Worm (Caenorhabditis elegans) whole organism, L2 larva: ENCODE measurements around the gene tyr-2.

Source experiments
- F13H6.1 ChIP-seq: sonication (generic microtip); optimal IDR thresholded peaks from 2 replicates; lab custom pipeline; 2016; ENCODE audit warnings: missing genetic modification characterization, missing compliant biosample characterization
- R02D3.7 ChIP-seq: fragments of 150-350 bp; optimal IDR thresholded peaks from 2 replicates; lab custom pipeline; 2014; ENCODE audit warnings: missing biosample characterization, missing genetic modification characterization
- Y55F3AM.14 ChIP-seq: fragments of 200-800 bp; sonication (Bioruptor generic); optimal IDR thresholded peaks from 2 replicates; lab custom pipeline; 2018; ENCODE audit warnings: mild to moderate bottlenecking, missing genetic modification characterization, missing compliant biosample characterization
- alr-1 ChIP-seq: fragments of 150-350 bp; optimal IDR thresholded peaks from 2 replicates; lab custom pipeline; 2014; ENCODE audit warnings: missing biosample characterization, missing genetic modification characterization
- aly-2 ChIP-seq: fragments of 150-350 bp; optimal IDR thresholded peaks from 2 replicates; lab custom pipeline; 2014; ENCODE audit warnings: missing biosample characterization, missing genetic modification characterization
- ama-1 ChIP-seq: fragments of 150-350 bp; optimal IDR thresholded peaks from 2 replicates; lab custom pipeline; 2018; ENCODE audit warnings: inconsistent platforms
- blmp-1 ChIP-seq: sonication (generic microtip); optimal IDR thresholded peaks from 2 replicates; lab custom pipeline; 2017; ENCODE audit warnings: missing genetic modification characterization, mild to moderate bottlenecking, missing compliant biosample characterization, antibody characterized with exemption, moderate library complexity; ENCODE audit not compliant: insufficient read depth
- ceh-82 ChIP-seq: fragments of 150-350 bp; optimal IDR thresholded peaks from 2 replicates; lab custom pipeline; 2014; ENCODE audit warnings: missing biosample characterization, missing genetic modification characterization
- crh-2 ChIP-seq: sonication (generic microtip); optimal IDR thresholded peaks from 2 replicates; lab custom pipeline; 2017; ENCODE audit warnings: missing biosample characterization, missing genetic modification characterization
- dmd-4 ChIP-seq: sonication (generic microtip); optimal IDR thresholded peaks from 2 replicates; lab custom pipeline; 2017; ENCODE audit warnings: missing biosample characterization, missing genetic modification characterization
- egl-27 ChIP-seq: sonication (generic microtip); optimal IDR thresholded peaks from 3 replicates; lab custom pipeline; 2017; ENCODE audit warnings: missing biosample characterization, missing genetic modification reagents, missing genetic modification characterization
- elt-1 ChIP-seq: fragments of 150-350 bp; optimal IDR thresholded peaks from 2 replicates; lab custom pipeline; 2014; ENCODE audit warnings: missing biosample characterization, missing genetic modification characterization
- elt-3 ChIP-seq: sonication (generic microtip); optimal IDR thresholded peaks from 2 replicates; lab custom pipeline; 2017; ENCODE audit warnings: missing biosample characterization, missing genetic modification characterization
- fos-1 ChIP-seq: fragments of 150-350 bp; optimal IDR thresholded peaks from 2 replicates; lab custom pipeline; 2014; ENCODE audit warnings: missing biosample characterization, missing genetic modification characterization
- gmeb-1 ChIP-seq: fragments of 150-350 bp; optimal IDR thresholded peaks from 2 replicates; lab custom pipeline; 2014; ENCODE audit warnings: missing biosample characterization, missing genetic modification characterization
- lin-11 ChIP-seq: fragments of 150-350 bp; sonication (generic microtip); optimal IDR thresholded peaks from 2 replicates; lab custom pipeline; 2014; ENCODE audit warnings: missing biosample characterization, missing genetic modification characterization, inconsistent platforms, mixed read lengths
- lin-39 ChIP-seq: fragments of 150-350 bp; optimal IDR thresholded peaks from 2 replicates; lab custom pipeline; 2014; ENCODE audit warnings: missing biosample characterization, missing genetic modification reagents, missing genetic modification characterization
- mdl-1 ChIP-seq, 2 experiments: fragments of 150-350 bp in 1 of 2; sonication (generic microtip) in 1 of 2; optimal IDR thresholded peaks; 2 replicates each; lab custom pipeline; 2017; ENCODE audit warnings: missing biosample characterization in 2 of 2, missing genetic modification characterization in 2 of 2
- nhr-12 ChIP-seq: fragments of 150-350 bp; optimal IDR thresholded peaks from 2 replicates; lab custom pipeline; 2014; ENCODE audit warnings: missing biosample characterization, missing genetic modification characterization
- nhr-129 ChIP-seq: fragments of 150-350 bp; optimal IDR thresholded peaks from 2 replicates; lab custom pipeline; 2014; ENCODE audit warnings: missing biosample characterization, missing genetic modification characterization
- nhr-21 ChIP-seq: fragments of 150-350 bp; optimal IDR thresholded peaks from 2 replicates; lab custom pipeline; 2014; ENCODE audit warnings: missing biosample characterization, missing genetic modification characterization
- nhr-23 ChIP-seq: fragments of 150-350 bp; optimal IDR thresholded peaks from 2 replicates; lab custom pipeline; 2014; ENCODE audit warnings: missing biosample characterization, missing genetic modification reagents, missing genetic modification characterization
- nhr-6 ChIP-seq: fragments of 150-350 bp; optimal IDR thresholded peaks from 2 replicates; lab custom pipeline; 2014; ENCODE audit warnings: missing biosample characterization, missing genetic modification characterization
- nhr-77 ChIP-seq: fragments of 150-350 bp; optimal IDR thresholded peaks from 2 replicates; lab custom pipeline; 2014; ENCODE audit warnings: missing biosample characterization, missing genetic modification characterization
- peb-1 ChIP-seq: fragments of 150-350 bp; optimal IDR thresholded peaks from 2 replicates; lab custom pipeline; 2014; ENCODE audit warnings: missing biosample characterization, missing genetic modification characterization
- sem-4 ChIP-seq: fragments of 150-350 bp; optimal IDR thresholded peaks from 2 replicates; lab custom pipeline; 2014; ENCODE audit warnings: missing biosample characterization, missing genetic modification reagents, missing genetic modification characterization
- skn-1 ChIP-seq: sonication (generic microtip); optimal IDR thresholded peaks from 2 replicates; lab custom pipeline; 2017; ENCODE audit warnings: missing biosample characterization, missing genetic modification characterization
- sma-3 ChIP-seq: sonication (generic microtip); optimal IDR thresholded peaks from 2 replicates; lab custom pipeline; 2016; ENCODE audit warnings: missing genetic modification reagents, missing genetic modification characterization, missing compliant biosample characterization
- sma-9 ChIP-seq, 2 experiments: fragments of 150-350 bp in 1 of 2; sonication (generic microtip) in 1 of 2; optimal IDR thresholded peaks; 2 replicates each; lab custom pipeline; 2014 to 2016; ENCODE audit warnings: missing genetic modification characterization in 2 of 2, mild to moderate bottlenecking in 1 of 2, missing biosample characterization in 1 of 2, missing compliant biosample characterization in 1 of 2, missing genetic modification reagents in 1 of 2, moderate library complexity in 1 of 2
- snpc-4 ChIP-seq: fragments of 150-350 bp; optimal IDR thresholded peaks from 2 replicates; lab custom pipeline; 2014; ENCODE audit warnings: missing biosample characterization, missing genetic modification characterization
- unc-39 ChIP-seq: fragments of 150-350 bp; optimal IDR thresholded peaks from 2 replicates; lab custom pipeline; 2014; ENCODE audit warnings: missing biosample characterization, missing genetic modification characterization
- unc-62 ChIP-seq: fragments of 150-350 bp; optimal IDR thresholded peaks from 2 replicates; lab custom pipeline; 2014; ENCODE audit warnings: missing biosample characterization, missing genetic modification reagents, missing genetic modification characterization
- zag-1 ChIP-seq: fragments of 150-350 bp; optimal IDR thresholded peaks from 2 replicates; lab custom pipeline; 2014; ENCODE audit warnings: missing biosample characterization, missing genetic modification characterization
- ztf-1 ChIP-seq: fragments of 200-800 bp; sonication (Bioruptor generic); conservative IDR thresholded peaks from 2 replicates; pipeline ENCODE4 v1.3.6; 2022; ENCODE audit warnings: missing genetic modification characterization, missing compliant biosample characterization
- ztf-11 ChIP-seq: sonication (generic microtip); optimal IDR thresholded peaks from 2 replicates; lab custom pipeline; 2017; ENCODE audit warnings: missing biosample characterization, missing genetic modification characterization
- ztf-4 ChIP-seq: fragments of 150-350 bp; optimal IDR thresholded peaks from 2 replicates; lab custom pipeline; 2014; ENCODE audit warnings: missing biosample characterization, missing genetic modification characterization

The tyr-2 gene

ce11 chrIII:13722387-13723122 is 21.5 kb upstream of the tyr-2 start:
- TF ChIP-seq nhr-12 (tag; lab: Kevin White, UChicago) (no peak), ztf-4 (tag; lab: Kevin White, UChicago) (no peak), nhr-77 (tag; lab: Kevin White, UChicago) (no peak), peb-1 (tag; lab: Kevin White, UChicago) (no peak), lin-39 (tag; lab: Kevin White, UChicago) (no peak), R02D3.7 (tag; lab: Kevin White, UChicago) (no peak), fos-1 (tag; lab: Kevin White, UChicago) (no peak), elt-1 (tag; lab: Kevin White, UChicago) (no peak), skn-1 (tag; lab: Kevin White, UChicago) (no peak), crh-2 (tag; lab: Kevin White, UChicago) (no peak), ama-1 (no peak), mdl-1 (tag; optimal IDR thresholded peaks at IDR 0.05; lab: Kevin White, UChicago) (no peak), elt-3 (tag; lab: Kevin White, UChicago) (no peak), sem-4 (tag; lab: Kevin White, UChicago) (no peak), dmd-4 (tag; lab: Kevin White, UChicago) (no peak), snpc-4 (tag; lab: Kevin White, UChicago) (no peak), sma-9 (GFP tag; optimal IDR thresholded peaks at IDR 0.05; lab: Kevin White, UChicago) (no peak), sma-9 (tag; optimal IDR thresholded peaks at IDR 0.05; lab: Kevin White, UChicago) (no peak), egl-27 (no peak)

- TF ChIP-seq elt-1 (tag; lab: Kevin White, UChicago) (no peak), nhr-6 (tag; lab: Kevin White, UChicago) (no peak), unc-62 (GFP tag; lab: Kevin White, UChicago) (no peak), gmeb-1 (tag; lab: Kevin White, UChicago) (no peak), zag-1 (tag; lab: Kevin White, UChicago) (no peak), unc-39 (tag; lab: Kevin White, UChicago) (no peak), lin-11 (no peak), ztf-4 (tag; lab: Kevin White, UChicago) (no peak), sem-4 (tag; lab: Kevin White, UChicago) (no peak), ama-1 (no peak), aly-2 (tag; lab: Kevin White, UChicago) (no peak)
Measured at ce11 chrIII:13724018-13724892, 19.8 kb upstream of the tyr-2 start.

ce11 chrIII:13729760-13730159 is 14.3 kb upstream of the tyr-2 start:
- TF ChIP-seq F13H6.1 (tag; lab: Kevin White, UChicago) (no peak), nhr-129 (no peak), ztf-1 (GFP tag; lab: Robert Waterston, UW) (no peak), blmp-1 (no peak), ceh-82 (no peak), unc-62 (GFP tag; lab: Kevin White, UChicago) (no peak), zag-1 (tag; lab: Kevin White, UChicago) (no peak), sma-3 (GFP tag; lab: Kevin White, UChicago) (no peak), nhr-12 (tag; lab: Kevin White, UChicago) (no peak), fos-1 (tag; lab: Kevin White, UChicago) (no peak), ztf-11 (tag; lab: Kevin White, UChicago) (no peak), nhr-23 (no peak), Y55F3AM.14 (GFP tag; lab: Kevin White, UChicago) (no peak), snpc-4 (tag; lab: Kevin White, UChicago) (no peak), sma-9 (GFP tag; optimal IDR thresholded peaks at IDR 0.05; lab: Kevin White, UChicago) (no peak), sma-9 (tag; optimal IDR thresholded peaks at IDR 0.05; lab: Kevin White, UChicago) (no peak), mdl-1 (tag; optimal IDR thresholded peaks at IDR 0.05; lab: Kevin White, UChicago) (no peak), crh-2 (tag; lab: Kevin White, UChicago) (no peak), elt-3 (tag; lab: Kevin White, UChicago) (no peak), alr-1 (no peak), nhr-21 (tag; lab: Kevin White, UChicago) (no peak)
- TF ChIP-seq, all 48 proteins: peak for 0
